Fruit fly (Drosophila melanogaster): ENCODE data around the gene CG9458.

DNA sequence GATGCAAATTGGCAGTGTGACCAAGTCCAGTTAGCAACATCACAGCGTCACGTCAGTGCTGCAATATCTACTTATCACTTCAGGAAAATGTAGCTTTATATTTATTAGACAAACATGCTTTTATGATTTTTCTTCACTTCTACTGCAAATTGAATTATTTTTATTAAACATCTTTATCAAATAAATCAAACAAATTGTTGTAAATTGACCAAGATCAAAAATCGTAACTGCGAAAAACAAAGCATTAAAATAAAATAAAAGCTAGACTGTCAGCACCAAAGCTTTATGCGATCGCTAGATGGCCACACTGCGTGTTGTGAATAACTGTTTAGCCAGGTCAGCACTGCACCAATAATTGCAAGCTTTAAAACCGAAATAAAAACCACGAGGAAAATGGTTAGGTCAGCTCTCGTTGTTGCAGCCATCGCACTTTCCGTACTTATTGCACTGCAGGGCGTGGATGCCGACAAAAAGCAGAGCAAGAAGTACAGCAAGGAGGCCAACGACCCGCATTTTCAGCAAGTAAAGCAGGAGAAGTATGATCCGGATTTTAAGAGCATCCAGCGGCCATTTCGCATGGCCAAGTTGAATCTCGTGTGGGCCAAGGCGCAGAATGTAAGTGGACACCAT lies 28.4 kb downstream of the CG9458 start, which contains the start of the genes CG12945 and CG8507:
- TF ChIP-seq gl (tag; optimal IDR thresholded peaks at IDR 0.05) (no peak), CG4496 (GFP tag; IDR thresholded peaks at IDR 0.05) (no peak), Pif1B (GFP tag; optimal IDR thresholded peaks at IDR 0.05) (no peak), CG13204 (GFP tag; optimal IDR thresholded peaks at IDR 0.05) (no peak), CG17806 (tag; optimal IDR thresholded peaks at IDR 0.05) (peak; percentile 11), EcR (GFP tag; optimal IDR thresholded peaks at IDR 0.05) (peak; percentile 91), CG32121 (GFP tag; IDR thresholded peaks at IDR 0.05) (no peak)

Measured in whole organism, pupa.